Fruit fly (Drosophila melanogaster): ENCODE results near the gene CG13998.

CG13998 gene

DNA sequence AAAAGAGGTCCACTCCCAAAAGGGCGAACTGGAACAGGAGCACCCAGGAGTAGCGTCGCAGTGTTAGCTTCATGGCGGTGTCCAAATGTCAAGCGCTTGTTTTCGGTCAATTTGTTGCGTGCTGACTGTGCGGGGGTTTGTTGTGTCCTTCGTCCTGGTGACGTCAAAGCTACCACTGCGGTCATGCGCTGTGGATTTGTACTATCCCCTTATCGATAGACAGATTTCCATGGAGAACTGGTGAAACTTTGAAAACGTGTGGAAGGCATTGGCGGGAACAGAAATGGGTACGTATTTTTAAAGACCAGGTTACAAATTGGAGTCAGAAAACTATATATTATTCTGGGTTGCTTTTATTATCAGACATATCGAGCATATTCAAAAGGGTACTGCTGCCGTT, 466 bp downstream of the CG13998 start, which contains the start of gene CG13999:
Gene CG13999 (minus strand): TSS at position 314 of the 400 bp plus-strand sequence.
- TF ChIP-seq psq (optimal IDR thresholded peaks at IDR 0.05) (no peak), pan (optimal IDR thresholded peaks at IDR 0.05) (no peak), EcR (GFP tag; optimal IDR thresholded peaks at IDR 0.05) (no peak), CG8478 (optimal IDR thresholded peaks at IDR 0.05) (no peak), Dll (optimal IDR thresholded peaks at IDR 0.05) (no peak), usp (GFP tag; optimal IDR thresholded peaks at IDR 0.05) (no peak)

DNA sequence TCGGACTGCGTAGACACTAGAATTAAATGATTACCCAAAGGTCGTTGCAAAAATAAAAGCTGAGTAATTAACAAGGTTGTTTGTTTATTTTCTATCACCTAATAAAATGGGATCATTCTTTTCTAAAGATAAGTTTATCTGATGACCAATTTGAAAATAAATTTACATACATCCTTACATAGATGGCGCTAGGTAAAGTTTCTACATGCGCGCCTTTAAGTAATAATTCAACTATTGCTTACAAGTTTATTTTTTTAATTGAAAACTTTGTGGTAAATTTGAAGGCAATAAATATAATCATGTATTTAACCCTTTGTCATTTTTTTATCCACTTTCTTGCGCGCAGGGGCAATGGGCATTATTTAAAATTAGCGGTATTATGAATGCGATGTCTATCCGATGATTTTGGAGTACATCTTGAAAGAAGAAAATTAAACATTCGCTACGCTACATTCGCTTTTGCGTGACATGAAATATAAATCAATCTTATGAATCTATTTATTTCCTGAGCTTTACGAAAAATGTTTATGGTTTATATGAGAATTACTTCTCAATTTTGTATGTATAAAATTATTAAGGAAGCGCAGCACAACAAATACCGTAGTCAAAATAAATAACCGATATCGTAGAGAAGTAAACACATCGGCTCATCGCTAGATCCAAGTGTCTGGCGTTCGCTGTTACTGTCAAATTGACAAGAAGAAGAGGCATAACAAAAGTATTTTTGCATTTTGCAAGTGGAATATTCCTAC, 7.7 kb downstream of the CG13998 start, which contains the start of gene CG9044:
Gene CG9044 (plus strand): TSS at position 676 of the 752 bp plus-strand sequence.
- TF ChIP-seq psq (optimal IDR thresholded peaks at IDR 0.05), result no peak
- no peak for TF ChIP-seq pan (optimal IDR thresholded peaks at IDR 0.05)
- no peak for TF ChIP-seq usp (GFP tag; optimal IDR thresholded peaks at IDR 0.05)
- no peak for TF ChIP-seq Dll (optimal IDR thresholded peaks at IDR 0.05)
- no peak for TF ChIP-seq EcR (GFP tag; optimal IDR thresholded peaks at IDR 0.05)
- TF ChIP-seq CG8478 (optimal IDR thresholded peaks at IDR 0.05), result no peak

DNA sequence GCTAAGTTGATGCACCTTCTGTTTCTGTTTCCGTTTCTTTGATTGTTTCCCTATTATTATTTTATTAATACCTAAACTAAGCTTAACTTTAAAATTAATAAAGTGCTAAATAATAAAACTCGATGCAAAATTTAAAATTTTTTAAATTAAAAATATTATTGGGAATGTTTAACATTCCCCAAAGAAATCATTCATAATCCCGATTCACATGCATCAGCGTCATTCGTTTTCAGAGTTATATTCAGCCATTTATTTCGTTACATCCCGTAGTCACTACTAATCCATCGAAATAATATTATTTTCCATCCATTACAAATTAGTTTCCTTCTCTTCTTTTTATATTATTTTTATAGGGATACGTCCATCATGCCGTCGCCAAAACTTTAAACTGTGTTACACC, 9.1 kb downstream of the CG13998 start:
- no peak for TF ChIP-seq CG8478 (optimal IDR thresholded peaks at IDR 0.05)
- no peak for TF ChIP-seq EcR (GFP tag; optimal IDR thresholded peaks at IDR 0.05)
- no peak for TF ChIP-seq pan (optimal IDR thresholded peaks at IDR 0.05)
- TF ChIP-seq usp (GFP tag; optimal IDR thresholded peaks at IDR 0.05), result no peak
- no peak for TF ChIP-seq Dll (optimal IDR thresholded peaks at IDR 0.05)
- TF ChIP-seq psq (optimal IDR thresholded peaks at IDR 0.05), result no peak

DNA sequence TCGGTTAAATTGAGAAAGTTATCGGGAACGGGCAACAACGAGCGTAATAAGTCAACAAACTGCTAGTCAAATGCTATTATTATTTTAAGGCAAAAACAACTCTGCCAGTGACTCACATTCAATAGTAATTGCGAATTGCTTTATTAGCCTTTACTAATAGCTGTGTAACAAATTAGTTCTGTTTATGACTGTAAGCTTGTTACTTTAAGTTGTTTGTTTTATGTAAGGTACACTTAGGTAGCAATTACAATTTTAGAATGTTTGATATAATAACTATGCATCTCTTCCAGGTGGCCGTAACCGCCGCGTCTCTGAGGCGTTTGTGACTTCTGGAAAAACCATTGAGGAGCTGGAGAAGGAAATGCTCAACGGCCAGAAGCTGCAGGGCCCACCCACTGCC, 9.9 kb downstream of the CG13998 start:
- TF ChIP-seq EcR (GFP tag; optimal IDR thresholded peaks at IDR 0.05) (no peak), usp (GFP tag; optimal IDR thresholded peaks at IDR 0.05) (no peak), pan (optimal IDR thresholded peaks at IDR 0.05) (no peak), psq (optimal IDR thresholded peaks at IDR 0.05) (no peak), CG8478 (optimal IDR thresholded peaks at IDR 0.05) (no peak), Dll (optimal IDR thresholded peaks at IDR 0.05) (no peak)

DNA sequence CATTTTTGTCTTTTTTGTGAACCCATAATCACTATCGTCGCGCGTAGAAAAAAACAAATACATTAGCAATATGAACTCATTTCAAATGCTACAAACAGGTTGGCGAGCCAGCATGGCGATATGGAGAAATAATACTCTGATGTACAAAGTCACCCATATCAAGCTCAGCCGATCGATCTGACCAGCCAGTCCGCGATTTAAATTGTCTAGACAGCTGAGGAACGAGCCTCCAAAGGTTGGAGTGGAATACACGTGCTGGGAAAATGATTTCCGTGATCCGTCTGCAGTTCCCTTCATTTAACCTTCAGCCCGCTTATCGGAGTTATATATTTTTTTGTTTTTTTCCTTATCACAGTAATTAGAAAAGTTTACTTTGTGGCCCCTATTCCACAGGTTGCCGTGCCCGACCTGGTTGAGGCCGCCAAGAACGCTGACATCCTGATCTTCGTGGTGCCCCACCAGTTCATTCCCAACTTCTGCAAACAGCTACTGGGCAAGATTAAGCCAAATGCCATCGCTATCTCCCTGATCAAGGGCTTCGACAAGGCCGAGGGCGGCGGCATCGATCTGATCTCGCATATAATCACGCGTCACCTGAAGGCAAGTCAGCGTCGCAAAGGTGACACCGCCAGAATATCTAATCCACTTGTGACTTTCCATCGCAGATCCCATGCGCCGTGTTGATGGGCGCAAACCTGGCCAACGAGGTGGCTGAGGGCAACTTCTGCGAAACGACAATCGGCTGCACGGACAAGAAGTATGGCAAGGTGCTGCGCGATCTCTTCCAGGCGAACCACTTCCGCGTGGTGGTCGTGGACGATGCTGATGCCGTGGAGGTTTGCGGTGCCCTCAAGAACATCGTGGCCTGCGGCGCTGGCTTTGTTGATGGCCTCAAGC, 10.7 kb downstream of the CG13998 start:
- TF ChIP-seq psq (optimal IDR thresholded peaks at IDR 0.05), result no peak
- no peak for TF ChIP-seq usp (GFP tag; optimal IDR thresholded peaks at IDR 0.05)
- TF ChIP-seq EcR (GFP tag; optimal IDR thresholded peaks at IDR 0.05), result no peak
- TF ChIP-seq pan (optimal IDR thresholded peaks at IDR 0.05), result no peak
- no peak for TF ChIP-seq Dll (optimal IDR thresholded peaks at IDR 0.05)
- no peak for TF ChIP-seq CG8478 (optimal IDR thresholded peaks at IDR 0.05)

DNA sequence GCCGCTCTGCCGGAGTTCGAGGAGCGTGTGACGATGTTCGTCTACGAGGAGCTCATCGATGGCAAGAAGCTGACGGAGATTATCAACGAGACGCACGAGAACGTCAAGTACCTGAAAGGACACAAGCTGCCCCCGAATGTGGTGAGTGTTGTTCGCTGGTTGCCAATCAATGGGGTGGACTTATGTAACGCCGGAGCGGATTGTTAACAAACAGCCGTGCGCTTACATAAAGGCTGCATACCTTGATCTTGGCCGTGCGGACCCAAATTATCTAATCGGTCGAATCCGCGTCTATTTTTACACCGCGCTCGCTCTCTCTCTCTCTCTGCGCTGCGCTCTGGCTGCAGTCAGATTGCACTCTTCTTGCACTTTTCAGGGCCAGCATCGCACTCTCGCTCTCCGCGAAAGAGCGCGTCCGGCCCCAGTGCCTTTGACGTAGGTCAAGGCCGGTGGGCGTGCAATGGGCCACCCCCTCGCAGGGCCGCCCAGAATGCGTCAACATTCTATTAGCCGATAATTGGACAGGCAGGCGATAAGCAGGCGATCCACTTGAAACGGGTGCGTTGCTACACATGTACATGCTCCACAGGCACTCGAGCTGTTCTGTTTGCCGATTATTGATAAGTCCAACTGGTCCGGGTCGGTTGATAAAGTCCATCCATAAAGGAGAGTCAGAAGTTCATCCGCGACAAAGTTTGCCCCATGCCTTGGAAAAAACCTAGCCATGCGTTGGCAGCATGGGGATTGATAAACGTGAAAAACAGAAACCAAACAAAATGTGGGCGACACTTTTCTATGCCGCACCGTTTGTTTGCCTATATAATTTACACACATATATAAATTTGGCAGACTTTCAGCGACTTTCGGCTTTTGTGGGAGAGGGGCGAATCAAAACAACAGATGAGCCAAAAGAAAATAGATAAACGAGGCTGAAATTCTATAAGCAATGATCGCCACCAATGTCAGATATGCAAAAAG, 12.0 kb downstream of the CG13998 start:
- TF ChIP-seq CG8478 (optimal IDR thresholded peaks at IDR 0.05) (no peak), psq (optimal IDR thresholded peaks at IDR 0.05) (no peak), Dll (optimal IDR thresholded peaks at IDR 0.05) (no peak), usp (GFP tag; optimal IDR thresholded peaks at IDR 0.05) (no peak), EcR (GFP tag; optimal IDR thresholded peaks at IDR 0.05) (no peak), pan (optimal IDR thresholded peaks at IDR 0.05) (no peak)

DNA sequence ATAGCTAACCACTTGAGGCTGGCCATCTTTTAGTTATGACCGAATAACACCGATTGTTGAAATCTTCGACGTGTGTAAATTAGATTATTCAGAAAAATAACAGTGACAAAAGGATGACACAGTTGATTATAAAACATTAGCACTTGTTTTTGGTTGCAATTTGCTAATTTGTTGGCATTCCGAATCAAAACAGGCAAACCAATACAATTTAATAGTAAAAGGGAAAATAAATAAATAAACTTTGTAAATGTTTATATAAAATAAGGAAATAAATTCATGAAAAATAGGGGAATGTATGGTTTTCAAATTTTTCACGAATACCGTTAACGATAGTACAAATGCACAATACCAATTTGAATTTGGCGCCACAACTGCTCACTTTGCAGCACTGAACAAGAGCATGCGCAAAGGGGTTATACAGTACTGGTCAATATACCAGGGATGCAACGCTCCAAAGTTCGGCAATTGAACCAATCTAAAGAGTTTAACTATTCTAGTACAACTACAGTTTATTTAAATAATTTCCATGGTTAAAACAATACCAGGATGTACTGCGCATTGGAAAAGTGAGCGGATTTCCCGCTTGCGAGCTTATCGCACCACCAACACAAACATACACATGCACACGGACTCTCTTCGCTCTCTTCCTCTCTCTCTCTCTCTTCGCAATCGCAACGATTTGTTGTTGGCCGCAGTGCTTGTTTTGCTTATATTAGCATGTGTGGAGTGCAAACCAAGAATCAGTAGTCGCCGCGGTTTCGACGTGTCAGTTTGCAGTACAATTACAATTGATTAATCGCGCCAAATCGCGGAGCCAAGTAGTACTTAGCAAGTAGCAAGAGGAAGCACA, 13.2 kb downstream of the CG13998 start, which contains the start of the genes Sfp26Ad and Gpdh1:
Gene Sfp26Ad (minus strand): TSS at position 76 of the 850 bp plus-strand sequence.
Gene Gpdh1 (plus strand): TSS at position 415 of the 850 bp plus-strand sequence.
- TF ChIP-seq Dll (optimal IDR thresholded peaks at IDR 0.05) (peak; percentile 84), usp (GFP tag; optimal IDR thresholded peaks at IDR 0.05) (no peak)

DNA sequence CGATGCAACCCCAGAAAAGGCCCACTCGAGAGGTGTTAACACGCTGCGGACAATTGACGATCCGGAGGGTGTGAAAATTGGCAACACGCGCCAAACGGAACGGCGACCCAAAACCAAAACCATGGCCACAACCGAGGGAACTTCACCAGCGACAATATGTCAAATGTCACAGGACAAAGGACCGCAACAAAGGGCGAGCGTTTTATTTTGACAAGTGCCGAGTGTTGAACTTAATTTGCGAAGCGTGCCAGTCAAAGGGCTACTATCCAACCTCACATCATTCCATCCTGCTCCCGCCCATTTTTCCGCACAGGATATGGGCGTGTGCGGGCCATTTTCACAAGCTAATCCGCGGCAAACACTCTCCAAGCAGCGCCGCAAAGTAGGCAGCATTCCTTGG, 29.3 kb downstream of the CG13998 start:
- TF ChIP-seq Dll (optimal IDR thresholded peaks at IDR 0.05) (no peak), usp (GFP tag; optimal IDR thresholded peaks at IDR 0.05) (no peak)

DNA sequence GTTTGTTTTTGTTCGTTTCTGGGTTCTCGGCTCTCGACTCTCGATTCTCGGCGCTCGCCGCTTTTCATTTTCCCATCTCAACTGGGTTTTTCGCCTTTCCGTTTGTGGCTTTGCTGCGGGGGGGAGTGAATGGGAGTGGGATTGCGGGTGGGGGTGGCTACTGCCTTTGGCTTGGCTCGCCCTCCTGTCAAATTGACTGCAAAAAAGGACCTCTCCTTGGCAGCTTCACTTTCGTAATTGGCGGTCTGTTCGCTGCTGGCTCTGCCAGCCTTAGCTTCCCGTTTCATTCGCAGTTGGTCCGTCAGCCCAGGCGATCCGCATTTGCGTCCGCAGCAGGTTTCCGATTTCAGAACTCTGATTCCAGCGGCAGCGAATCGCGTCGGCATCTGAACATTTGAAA, 31.0 kb downstream of the CG13998 start, which contains the start of gene dsf:
Gene dsf (plus strand): TSS at position 301 of the 400 bp plus-strand sequence.
- TF ChIP-seq Dll (optimal IDR thresholded peaks at IDR 0.05), result no peak
- no peak for TF ChIP-seq CG8478 (optimal IDR thresholded peaks at IDR 0.05)
- no peak for TF ChIP-seq EcR (GFP tag; optimal IDR thresholded peaks at IDR 0.05)

DNA sequence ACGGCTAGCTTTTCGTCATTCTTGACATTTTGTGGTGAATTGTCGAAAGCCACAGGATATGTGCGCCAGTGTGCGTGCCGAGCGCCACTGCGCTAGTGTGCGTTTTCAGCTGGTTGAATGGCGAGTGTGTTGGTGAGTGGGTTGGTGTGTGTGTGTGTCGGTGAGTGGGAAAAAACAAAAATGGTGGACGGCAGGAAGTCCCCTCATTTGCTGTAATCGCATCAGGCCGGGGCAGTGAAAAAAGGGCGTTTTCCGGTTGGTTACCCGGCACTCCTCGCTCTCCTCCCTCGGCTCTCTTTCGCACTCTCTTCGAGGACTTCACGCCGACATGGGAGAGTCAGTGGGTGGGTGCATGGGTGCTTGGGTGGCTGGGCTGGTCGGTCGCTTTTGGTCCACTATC, 31.5 kb downstream of the CG13998 start:
- TF ChIP-seq EcR (GFP tag; optimal IDR thresholded peaks at IDR 0.05) (no peak), psq (optimal IDR thresholded peaks at IDR 0.05) (no peak), pan (optimal IDR thresholded peaks at IDR 0.05) (no peak), CG8478 (optimal IDR thresholded peaks at IDR 0.05) (no peak), usp (GFP tag; optimal IDR thresholded peaks at IDR 0.05) (no peak), Dll (optimal IDR thresholded peaks at IDR 0.05) (no peak)

Data from whole organism.